Fruit fly (Drosophila melanogaster): ENCODE data around the gene CG42713.

dm6 chr2L:8923405-8923804 lies 32.2 kb downstream of the CG42713 start:
- TF ChIP-seq pan (optimal IDR thresholded peaks at IDR 0.05) = no peak
- TF ChIP-seq br (GFP tag; optimal IDR thresholded peaks at IDR 0.05) = no peak
- no peak for TF ChIP-seq dl (GFP tag; optimal IDR thresholded peaks at IDR 0.05; ENCODE audit: insufficient read depth in 1 of 2, partially characterized antibody in 2 of 2)
- TF ChIP-seq Dfd (GFP tag; optimal IDR thresholded peaks at IDR 0.05) = no peak
- no peak for TF ChIP-seq Myc (optimal IDR thresholded peaks at IDR 0.05)
